Fruit fly (Drosophila melanogaster): ENCODE data around the gene alpha-Est3.

DNA sequence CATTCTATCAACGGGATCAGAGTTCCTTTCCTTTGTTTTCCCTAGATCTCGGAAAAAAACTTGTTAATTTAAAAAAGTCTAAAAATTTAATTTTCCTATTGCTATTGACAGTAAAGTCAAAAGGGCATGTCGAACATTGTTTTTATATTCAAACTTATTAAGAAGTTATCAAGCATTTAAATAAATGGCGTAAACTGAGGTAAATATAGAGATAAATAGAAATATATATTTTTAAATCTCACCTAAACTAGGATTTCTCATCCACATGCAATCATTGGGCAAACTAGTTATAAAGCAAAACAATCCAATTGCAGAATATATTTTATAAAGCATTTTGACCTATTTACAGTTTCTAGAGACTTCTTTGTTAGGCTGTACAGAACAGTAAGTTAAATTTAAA, 22.1 kb downstream of the alpha-Est3 start, which contains the start of gene Ubc84D:
- TF ChIP-seq EcR (GFP tag; optimal IDR thresholded peaks at IDR 0.05) (no peak), CG12605 (GFP tag; IDR thresholded peaks at IDR 0.05) (no peak), CG17806 (tag; optimal IDR thresholded peaks at IDR 0.05) (no peak), fd96Ca (GFP tag; IDR thresholded peaks at IDR 0.05) (no peak), CG32121 (GFP tag; IDR thresholded peaks at IDR 0.05) (no peak)
